Worm (Caenorhabditis elegans) whole organism, L2 larva: Measurements from ENCODE around the gene mrpl-39.

Source experiments
- aly-2 ChIP-seq: fragments of 150-350 bp; optimal IDR thresholded peaks from 2 replicates; lab custom pipeline; 2014; ENCODE audit warnings: missing biosample characterization, missing genetic modification characterization
- fos-1 ChIP-seq: fragments of 150-350 bp; optimal IDR thresholded peaks from 2 replicates; lab custom pipeline; 2014; ENCODE audit warnings: missing biosample characterization, missing genetic modification characterization
- lin-39 ChIP-seq: fragments of 150-350 bp; optimal IDR thresholded peaks from 2 replicates; lab custom pipeline; 2014; ENCODE audit warnings: missing biosample characterization, missing genetic modification reagents, missing genetic modification characterization
- mdl-1 ChIP-seq, 2 experiments: fragments of 150-350 bp in 1 of 2; sonication (generic microtip) in 1 of 2; optimal IDR thresholded peaks; 2 replicates each; lab custom pipeline; 2017; ENCODE audit warnings: missing biosample characterization in 2 of 2, missing genetic modification characterization in 2 of 2
- nhr-11 ChIP-seq: fragments of 150-350 bp; optimal IDR thresholded peaks from 2 replicates; lab custom pipeline; 2014; ENCODE audit warnings: missing biosample characterization, missing genetic modification characterization
- sem-4 ChIP-seq: fragments of 150-350 bp; optimal IDR thresholded peaks from 2 replicates; lab custom pipeline; 2014; ENCODE audit warnings: missing biosample characterization, missing genetic modification reagents, missing genetic modification characterization
- unc-39 ChIP-seq: fragments of 150-350 bp; optimal IDR thresholded peaks from 2 replicates; lab custom pipeline; 2014; ENCODE audit warnings: missing biosample characterization, missing genetic modification characterization
- unc-55 ChIP-seq: fragments of 150-350 bp; sonication (generic microtip); optimal IDR thresholded peaks from 3 replicates; lab custom pipeline; 2014; ENCODE audit warnings: missing biosample characterization, missing genetic modification reagents, missing genetic modification characterization
- ztf-11 ChIP-seq: sonication (generic microtip); optimal IDR thresholded peaks from 2 replicates; lab custom pipeline; 2017; ENCODE audit warnings: missing biosample characterization, missing genetic modification characterization

- TF ChIP-seq unc-55 (GFP tag; lab: Kevin White, UChicago) (no peak), ztf-11 (tag; lab: Kevin White, UChicago) (no peak), aly-2 (tag; lab: Kevin White, UChicago) (no peak), unc-39 (no peak), nhr-11 (tag; lab: Kevin White, UChicago) (no peak), mdl-1 (tag; optimal IDR thresholded peaks at IDR 0.05; lab: Kevin White, UChicago) (no peak), fos-1 (tag; lab: Kevin White, UChicago) (no peak), lin-39 (no peak), sem-4 (tag; lab: Kevin White, UChicago) (no peak)
Measured at ce11 chrV:1841744-1842143, 20.4 kb downstream of the mrpl-39 start, which contains the start of gene T10B5.8.
